Fruit fly (Drosophila melanogaster) whole organism, wandering third instar larva: ENCODE measurements around the gene hth.

Experiments used
- Abd-B ChIP-seq: fragments of >200 bp; optimal IDR thresholded peaks from 2 replicates; lab custom pipeline; 2017; ENCODE audit warnings: missing biosample characterization, missing genetic modification characterization
- CG32264 ChIP-seq: fragments of 200-800 bp; sonication (Bioruptor generic); optimal IDR thresholded peaks from 2 replicates; lab custom pipeline; 2016; ENCODE audit warnings: missing biosample characterization, missing genetic modification characterization
- CG9705 ChIP-seq: fragments of 200-800 bp; sonication (Bioruptor generic); optimal IDR thresholded peaks from 2 replicates; lab custom pipeline; 2018; ENCODE audit warnings: missing biosample characterization, mild to moderate bottlenecking, missing genetic modification characterization
- Dif ChIP-seq: fragments of 200-275, 200-300 bp; sonication (Bioruptor generic); optimal IDR thresholded peaks from 2 replicates; lab custom pipeline; 2018; ENCODE audit warnings: missing biosample characterization, missing genetic modification characterization; ENCODE audit not compliant: partially characterized antibody
- GATAd ChIP-seq: sonication (Bioruptor generic); optimal IDR thresholded peaks from 2 replicates; lab custom pipeline; 2016; ENCODE audit warnings: missing biosample characterization, missing genetic modification characterization
- Hr78 ChIP-seq: fragments of >200 bp; optimal IDR thresholded peaks from 2 replicates; lab custom pipeline; 2017; ENCODE audit warnings: missing biosample characterization, missing genetic modification characterization
- Hr83 ChIP-seq: fragments of 200-300 bp; sonication (Bioruptor generic); optimal IDR thresholded peaks from 2 replicates; lab custom pipeline; 2016; ENCODE audit warnings: missing biosample characterization, mild to moderate bottlenecking, missing genetic modification characterization, moderate library complexity; ENCODE audit not compliant: poor library complexity, severe bottlenecking
- Mio ChIP-seq: sonication (Bioruptor generic); optimal IDR thresholded peaks from 2 replicates; lab custom pipeline; 2016; ENCODE audit warnings: missing biosample characterization, missing genetic modification characterization
- Myc ChIP-seq: fragments of >200 bp; optimal IDR thresholded peaks from 2 replicates; lab custom pipeline; 2017
- N ChIP-seq: fragments of >200 bp; optimal IDR thresholded peaks from 2 replicates; lab custom pipeline; 2018; ENCODE audit warnings: missing biosample characterization, missing external identifiers, missing genetic modification characterization
- Rel ChIP-seq, 2 experiments: fragments of 200-800 bp; sonication (Bioruptor generic) in 1 of 2; optimal IDR thresholded peaks; 2 replicates in 1 of 2; 3 replicates in 1 of 2; lab custom pipeline; 2016 to 2019; ENCODE audit warnings: mild to moderate bottlenecking in 2 of 2, missing biosample characterization in 2 of 2, missing genetic modification characterization in 2 of 2, moderate library complexity in 1 of 2
- Sp1 ChIP-seq: fragments of 200-800 bp; sonication (Bioruptor generic); optimal IDR thresholded peaks from 3 replicates; lab custom pipeline; 2019; ENCODE audit warnings: missing biosample characterization, mild to moderate bottlenecking, missing genetic modification characterization, moderate library complexity
- Vsx2 ChIP-seq: fragments of 200-300, 225-300 bp; sonication (Bioruptor generic); optimal IDR thresholded peaks from 2 replicates; lab custom pipeline; 2018; ENCODE audit warnings: missing biosample characterization, missing genetic modification characterization; ENCODE audit not compliant: partially characterized antibody
- br ChIP-seq: fragments of 200-800 bp; sonication (Bioruptor generic); optimal IDR thresholded peaks from 2 replicates; lab custom pipeline; 2016; ENCODE audit warnings: missing biosample characterization, missing genetic modification characterization
- brk ChIP-seq: fragments of 200-800 bp; sonication (Bioruptor generic); optimal IDR thresholded peaks from 2 replicates; lab custom pipeline; 2016; ENCODE audit warnings: missing biosample characterization, mild to moderate bottlenecking, missing genetic modification characterization
- dl ChIP-seq, 2 experiments: fragments of 175-275, 200-275 bp in 1 of 2; fragments of 200-275 bp in 1 of 2; sonication (Bioruptor generic); optimal IDR thresholded peaks; lab custom pipeline; 2018; ENCODE audit warnings: mild to moderate bottlenecking in 2 of 2, missing biosample characterization in 2 of 2, missing genetic modification characterization in 2 of 2, moderate library complexity in 2 of 2; ENCODE audit not compliant: partially characterized antibody in 2 of 2, insufficient read depth in 1 of 2
- dmrt93B ChIP-seq: fragments of 200-800 bp; sonication (Bioruptor generic); optimal IDR thresholded peaks from 2 replicates; lab custom pipeline; 2018; ENCODE audit warnings: missing biosample characterization, mild to moderate bottlenecking, missing genetic modification characterization
- dsf ChIP-seq: sonication (Bioruptor generic); optimal IDR thresholded peaks from 2 replicates; lab custom pipeline; 2016; ENCODE audit warnings: missing biosample characterization, missing genetic modification characterization, borderline replicate concordance
- ey ChIP-seq: fragments of 200-800 bp; sonication (Bioruptor generic); optimal IDR thresholded peaks from 2 replicates; lab custom pipeline; 2016; ENCODE audit warnings: missing biosample characterization, missing genetic modification characterization
- foxo ChIP-seq, 2 experiments: fragments of 200-800 bp; sonication (Bioruptor generic); optimal IDR thresholded peaks; 2 replicates in 1 of 2; 3 replicates in 1 of 2; lab custom pipeline; 2016 to 2017; ENCODE audit warnings: missing biosample characterization in 2 of 2, missing genetic modification characterization in 2 of 2
- fru ChIP-seq: fragments of 200-800 bp; sonication (Bioruptor generic); optimal IDR thresholded peaks from 3 replicates; lab custom pipeline; 2016; ENCODE audit warnings: missing biosample characterization, mild to moderate bottlenecking, missing genetic modification characterization
- h ChIP-seq: fragments of 200-800 bp; sonication (Bioruptor generic); optimal IDR thresholded peaks from 3 replicates; lab custom pipeline; 2016; ENCODE audit warnings: missing biosample characterization, mild to moderate bottlenecking, missing genetic modification characterization
- jim ChIP-seq: fragments of 175-275, 200-325 bp; sonication (Bioruptor generic); optimal IDR thresholded peaks from 2 replicates; lab custom pipeline; 2016; ENCODE audit warnings: missing biosample characterization, mild to moderate bottlenecking, missing genetic modification characterization
- lola ChIP-seq: fragments of >200 bp; optimal IDR thresholded peaks from 2 replicates; lab custom pipeline; 2017; ENCODE audit warnings: missing biosample characterization, missing genetic modification characterization
- pan ChIP-seq: fragments of >200 bp; optimal IDR thresholded peaks from 2 replicates; lab custom pipeline; 2017
- psq ChIP-seq: fragments of 200-800 bp; sonication (Bioruptor generic); optimal IDR thresholded peaks from 3 replicates; lab custom pipeline; 2017; ENCODE audit warnings: missing biosample characterization, mild to moderate bottlenecking, missing genetic modification characterization, moderate library complexity
- rgr ChIP-seq: fragments of 200-800 bp; sonication (Bioruptor generic); optimal IDR thresholded peaks from 3 replicates; lab custom pipeline; 2016; ENCODE audit warnings: missing biosample characterization, mild to moderate bottlenecking, missing genetic modification characterization
- sage ChIP-seq: fragments of 200-800 bp; sonication (Bioruptor generic); optimal IDR thresholded peaks from 2 replicates; lab custom pipeline; 2016; ENCODE audit warnings: missing biosample characterization, mild to moderate bottlenecking, missing genetic modification characterization
- tai ChIP-seq: sonication (Bioruptor generic); optimal IDR thresholded peaks from 2 replicates; lab custom pipeline; 2016; ENCODE audit warnings: missing biosample characterization, missing genetic modification characterization
- usp ChIP-seq: fragments of >200 bp; optimal IDR thresholded peaks from 2 replicates; lab custom pipeline; 2017; ENCODE audit warnings: missing biosample characterization, missing genetic modification characterization
- woc ChIP-seq: sonication (Bioruptor generic); optimal IDR thresholded peaks from 2 replicates; lab custom pipeline; 2016; ENCODE audit warnings: missing biosample characterization, mild to moderate bottlenecking, missing genetic modification characterization

Gene hth

DNA sequence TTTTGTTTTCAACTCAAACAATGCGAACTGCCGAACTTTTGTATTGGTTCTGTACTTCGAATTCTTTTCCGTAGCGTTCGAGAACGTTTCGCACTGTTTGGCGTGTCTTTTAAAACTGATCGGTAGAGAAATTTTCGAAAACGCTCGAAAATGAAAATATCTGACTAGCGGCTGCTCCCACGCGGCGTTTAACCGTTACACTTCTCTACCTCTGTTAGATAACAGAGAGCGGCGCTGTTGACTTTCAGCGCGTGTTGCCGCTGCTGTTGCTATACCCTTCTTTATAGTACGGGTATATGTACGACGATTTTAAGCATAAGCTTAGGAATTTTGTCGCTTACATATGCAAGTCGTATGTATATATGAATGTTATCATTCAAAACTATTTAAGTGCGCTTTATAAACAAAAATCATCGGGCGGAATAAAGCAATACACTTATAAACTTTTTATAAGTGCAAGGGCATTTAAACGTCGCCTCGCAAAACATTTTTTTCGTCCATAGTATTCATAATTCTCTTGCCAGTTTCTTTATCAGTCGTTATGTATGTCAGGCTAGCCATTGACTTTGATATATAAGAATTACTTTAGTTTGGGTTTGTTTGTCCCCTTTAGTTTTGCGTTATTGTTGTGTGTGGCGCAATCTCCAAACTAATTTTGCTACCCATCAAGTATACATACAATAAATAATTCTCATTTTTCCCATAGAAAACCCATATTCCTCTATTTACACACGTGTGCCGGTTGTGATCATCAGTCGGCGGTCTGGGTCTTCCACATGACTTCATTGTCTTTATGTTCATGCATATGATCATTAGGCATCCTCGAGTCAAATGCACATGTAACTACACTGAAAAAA, 41.7 kb upstream of the hth start, which contains the start of gene Phyhd1 (continued):
- TF ChIP-seq pan (lab: Kevin White, UChicago) (no peak), usp (GFP tag; lab: Kevin White, UChicago) (no peak), GATAd (no peak), Vsx2 (GFP tag; lab: Kevin White, UChicago) (no peak), Myc (lab: Kevin White, UChicago) (no peak), Sp1 (peak; percentile 41), h (GFP tag; lab: Kevin White, UChicago) (peak; percentile 90)
- TF ChIP-seq, all 38 proteins: peak for 21

- TF ChIP-seq Dif (GFP tag; lab: Kevin White, UChicago) (no peak), Mio (no peak), woc (GFP tag; lab: Kevin White, UChicago) (no peak), dmrt93B (GFP tag; lab: Kevin White, UChicago) (no peak), dl (GFP tag; optimal IDR thresholded peaks at IDR 0.05; lab: Kevin White, UChicago; ENCODE audit: insufficient read depth in 1 of 2, partially characterized antibody in 2 of 2) (no peak), Abd-B (no peak), br (GFP tag; lab: Kevin White, UChicago) (no peak), tai (GFP tag; lab: Kevin White, UChicago) (no peak), psq (GFP tag; lab: Kevin White, UChicago) (no peak)
Measured at dm6 chr3R:10679911-10680310, 40.5 kb upstream of the hth start.

- TF ChIP-seq fru (no peak), br (GFP tag; lab: Kevin White, UChicago) (no peak), dsf (GFP tag; lab: Kevin White, UChicago) (no peak), psq (GFP tag; lab: Kevin White, UChicago) (no peak), Vsx2 (GFP tag; lab: Kevin White, UChicago) (no peak), Hr78 (GFP tag; lab: Kevin White, UChicago) (no peak), N (GFP tag; lab: Kevin White, UChicago) (no peak), usp (GFP tag; lab: Kevin White, UChicago) (no peak)
Measured at dm6 chr3R:10678935-10679565, 39.7 kb upstream of the hth start.

dm6 chr3R:10677245-10677902, 38.0 kb upstream of the hth start, which contains the start of gene CG6465:
TSS of gene CG6465 (minus strand) at chr3R:10677251.
- TF ChIP-seq N (GFP tag; lab: Kevin White, UChicago) = peak; percentile 44
- no peak for TF ChIP-seq dmrt93B (GFP tag; lab: Kevin White, UChicago)
- TF ChIP-seq Myc (lab: Kevin White, UChicago) = peak; percentile 76
- TF ChIP-seq jim (GFP tag; lab: Kevin White, UChicago) = no peak
- TF ChIP-seq tai (GFP tag; lab: Kevin White, UChicago) = peak; percentile 27
- TF ChIP-seq lola (GFP tag; lab: Kevin White, UChicago) = no peak

DNA sequence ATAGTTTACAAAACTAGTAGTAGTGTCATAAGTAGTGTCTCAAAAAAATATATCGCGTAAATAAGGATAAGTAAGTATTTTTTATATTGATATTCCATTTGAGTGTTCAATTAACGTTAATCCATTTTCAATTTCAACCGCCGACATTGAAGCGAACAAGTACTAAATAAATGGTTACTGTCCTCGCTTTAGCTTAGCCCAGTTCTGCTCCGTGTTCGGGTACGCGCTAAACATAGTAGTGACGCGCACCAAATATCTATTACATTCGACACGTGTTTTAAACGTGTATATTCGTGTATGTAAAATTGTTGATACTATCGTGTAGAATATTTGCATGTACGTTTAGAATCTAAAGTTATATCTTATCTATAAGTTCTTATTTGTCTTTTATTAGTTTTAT, 35.7 kb upstream of the hth start:
- TF ChIP-seq lola (GFP tag; lab: Kevin White, UChicago) (no peak), sage (GFP tag; lab: Kevin White, UChicago) (no peak), CG9705 (GFP tag; lab: Kevin White, UChicago) (no peak), Hr83 (GFP tag; lab: Kevin White, UChicago) (peak; percentile 17), fru (peak; percentile 54), Rel (GFP tag; optimal IDR thresholded peaks at IDR 0.05; lab: Kevin White, UChicago) (no peak), Rel (tag; optimal IDR thresholded peaks at IDR 0.05; lab: Kevin White, UChicago) (no peak), Hr78 (GFP tag; lab: Kevin White, UChicago) (no peak), CG32264 (GFP tag; lab: Kevin White, UChicago) (no peak), tai (GFP tag; lab: Kevin White, UChicago) (no peak), GATAd (no peak), foxo (GFP tag; optimal IDR thresholded peaks at IDR 0.05; lab: Kevin White, UChicago) (peak in 1 of 2 experiments; percentile 42), ey (GFP tag; lab: Kevin White, UChicago) (no peak), rgr (GFP tag; lab: Kevin White, UChicago) (peak; percentile 17), dsf (GFP tag; lab: Kevin White, UChicago) (no peak), woc (GFP tag; lab: Kevin White, UChicago) (no peak), Sp1 (no peak), Myc (lab: Kevin White, UChicago) (peak; percentile 72), brk (GFP tag; lab: Kevin White, UChicago) (peak; percentile 6), Abd-B (no peak), h (GFP tag; lab: Kevin White, UChicago) (peak; percentile 47)
